Worm (Caenorhabditis elegans) whole organism, young adult: Measurements from ENCODE around the gene T05A12.3.

ENCODE experiments used
- B0019.2 ChIP-seq: fragments of 200-800 bp; sonication (Bioruptor generic); conservative IDR thresholded peaks from 2 replicates; pipeline ENCODE4 v1.3.6; 2022; ENCODE audit warnings: missing genetic modification reagents, missing genetic modification characterization, missing compliant biosample characterization
- B0336.3 ChIP-seq: fragments of 200-800 bp; sonication (Bioruptor generic); IDR thresholded peaks from 2 replicates; pipeline ENCODE4 v1.3.6; 2022; ENCODE audit warnings: missing genetic modification characterization, missing compliant biosample characterization
- F10E7.11 ChIP-seq: sonication (generic microtip); optimal IDR thresholded peaks from 2 replicates; lab custom pipeline; 2017; ENCODE audit warnings: mild to moderate bottlenecking, missing genetic modification characterization, moderate library complexity, missing compliant biosample characterization
- F23B12.7 ChIP-seq: sonication (generic microtip); optimal IDR thresholded peaks from 2 replicates; lab custom pipeline; 2017; ENCODE audit warnings: missing genetic modification characterization, mild to moderate bottlenecking, missing compliant biosample characterization, antibody characterized with exemption, moderate library complexity; ENCODE audit not compliant: insufficient read depth
- F55B11.4 ChIP-seq: sonication (generic microtip); optimal IDR thresholded peaks from 2 replicates; lab custom pipeline; 2016; ENCODE audit warnings: missing compliant biosample characterization, missing genetic modification characterization, borderline replicate concordance; ENCODE audit not compliant: insufficient read depth
- K12H6.12 ChIP-seq: fragments of 200-800 bp; sonication (Bioruptor generic); optimal IDR thresholded peaks from 2 replicates; lab custom pipeline; 2018; ENCODE audit warnings: mild to moderate bottlenecking, missing genetic modification characterization, missing compliant biosample characterization
- ZK185.1 ChIP-seq: sonication (generic microtip); optimal IDR thresholded peaks from 2 replicates; lab custom pipeline; 2016; ENCODE audit warnings: mild to moderate bottlenecking, missing genetic modification characterization, missing compliant biosample characterization; ENCODE audit not compliant: poor library complexity, severe bottlenecking
- atf-7 ChIP-seq: sonication (generic microtip); optimal IDR thresholded peaks from 2 replicates; lab custom pipeline; 2017; ENCODE audit warnings: mild to moderate bottlenecking, missing genetic modification characterization, missing compliant biosample characterization
- attf-5 ChIP-seq: fragments of 200-800 bp; sonication (Bioruptor generic); optimal IDR thresholded peaks from 2 replicates; lab custom pipeline; 2018; ENCODE audit warnings: mild to moderate bottlenecking, missing genetic modification characterization, missing compliant biosample characterization
- cebp-1 ChIP-seq, 2 experiments: fragments of 200-800 bp in 1 of 2; sonication (Bioruptor generic) in 1 of 2; sonication (generic microtip) in 1 of 2; IDR thresholded peaks in 1 of 2; optimal IDR thresholded peaks in 1 of 2; 2 replicates each; pipeline versions ENCODE4 v1.3.6 to Lab custom; 2017 to 2022; ENCODE audit warnings: missing compliant biosample characterization in 2 of 2, missing genetic modification characterization in 2 of 2, mild to moderate bottlenecking in 1 of 2, missing genetic modification reagents in 1 of 2, moderate library complexity in 1 of 2
- ceh-100 ChIP-seq: fragments of 200-800 bp; sonication (Bioruptor generic); IDR thresholded peaks from 2 replicates; pipeline ENCODE4 v1.3.6; 2022; ENCODE audit warnings: missing genetic modification reagents, missing genetic modification characterization, missing compliant biosample characterization
- ceh-79 ChIP-seq: sonication (generic microtip); optimal IDR thresholded peaks from 2 replicates; lab custom pipeline; 2017; ENCODE audit warnings: mild to moderate bottlenecking, missing genetic modification characterization, missing compliant biosample characterization
- ceh-91 ChIP-seq: fragments of 200-800 bp; sonication (Bioruptor generic); IDR thresholded peaks from 2 replicates; pipeline ENCODE4 v1.3.6; 2022; ENCODE audit warnings: missing genetic modification reagents, missing genetic modification characterization, missing compliant biosample characterization
- chd-7 ChIP-seq: sonication (generic microtip); optimal IDR thresholded peaks from 2 replicates; lab custom pipeline; 2016; ENCODE audit warnings: mild to moderate bottlenecking, missing genetic modification characterization, moderate library complexity, missing compliant biosample characterization
- die-1 ChIP-seq: sonication (generic microtip); optimal IDR thresholded peaks from 2 replicates; lab custom pipeline; 2016; ENCODE audit warnings: missing genotype, mild to moderate bottlenecking, missing genetic modification characterization, missing compliant biosample characterization
- efl-1 ChIP-seq: fragments of 150-350 bp; optimal IDR thresholded peaks from 2 replicates; lab custom pipeline; 2014; ENCODE audit warnings: missing biosample characterization, missing genetic modification reagents, missing genetic modification characterization
- egl-18 ChIP-seq: fragments of 200-800 bp; sonication (Bioruptor generic); IDR thresholded peaks from 2 replicates; pipeline ENCODE4 v1.3.6; 2022; ENCODE audit warnings: missing genetic modification reagents, missing genetic modification characterization, missing compliant biosample characterization
- ets-4 ChIP-seq: fragments of 200-800 bp; sonication (Bioruptor generic); optimal IDR thresholded peaks from 2 replicates; lab custom pipeline; 2018; ENCODE audit warnings: mild to moderate bottlenecking, missing genetic modification characterization, missing compliant biosample characterization
- fkh-3 ChIP-seq: sonication (generic microtip); optimal IDR thresholded peaks from 2 replicates; lab custom pipeline; 2016; ENCODE audit warnings: mild to moderate bottlenecking, missing genetic modification characterization, missing compliant biosample characterization
- gei-17 ChIP-seq: fragments of 200-800 bp; sonication (Bioruptor generic); optimal IDR thresholded peaks from 2 replicates; lab custom pipeline; 2018; ENCODE audit warnings: mild to moderate bottlenecking, missing genetic modification characterization, missing compliant biosample characterization
- hlh-26 ChIP-seq: fragments of 200-800 bp; sonication (Bioruptor generic); conservative IDR thresholded peaks from 2 replicates; pipeline ENCODE4 v1.3.6; 2022; ENCODE audit warnings: missing genetic modification reagents, missing genetic modification characterization, missing compliant biosample characterization
- hmg-1.2 ChIP-seq: fragments of 200-800 bp; sonication (Bioruptor generic); IDR thresholded peaks from 2 replicates; pipeline ENCODE4 v1.3.6; 2022; ENCODE audit warnings: missing genetic modification reagents, missing genetic modification characterization, missing compliant biosample characterization
- hmg-20 ChIP-seq: fragments of 200-800 bp; sonication (Bioruptor generic); IDR thresholded peaks from 2 replicates; pipeline ENCODE4 v1.3.6; 2022; ENCODE audit warnings: missing genetic modification reagents, missing genetic modification characterization, missing compliant biosample characterization
- hrde-1 ChIP-seq: sonication (generic microtip); optimal IDR thresholded peaks from 2 replicates; lab custom pipeline; 2016; ENCODE audit warnings: missing genetic modification characterization, mild to moderate bottlenecking, missing compliant biosample characterization, moderate library complexity, missing genotype, missing genetic modification reagents, borderline replicate concordance
- hsf-1 ChIP-seq: fragments of 200-800 bp; sonication (Bioruptor generic); IDR thresholded peaks from 2 replicates; pipeline ENCODE4 v1.3.6; 2022; ENCODE audit warnings: missing genetic modification reagents, missing genetic modification characterization, missing compliant biosample characterization
- let-526 ChIP-seq: fragments of 200-800 bp; sonication (Bioruptor generic); IDR thresholded peaks from 2 replicates; pipeline ENCODE4 v1.3.6; 2022; ENCODE audit warnings: missing genetic modification reagents, missing genetic modification characterization, missing compliant biosample characterization
- let-607 ChIP-seq, 2 experiments: fragments of 200-800 bp in 1 of 2; sonication (Bioruptor generic) in 1 of 2; sonication (generic microtip) in 1 of 2; optimal IDR thresholded peaks; 2 replicates each; lab custom pipeline; 2016 to 2018; ENCODE audit warnings: mild to moderate bottlenecking in 2 of 2, missing compliant biosample characterization in 2 of 2, missing genetic modification characterization in 2 of 2, moderate library complexity in 2 of 2, missing genotype in 1 of 2
- lin-26 ChIP-seq: fragments of 200-800 bp; sonication (Bioruptor generic); IDR thresholded peaks from 2 replicates; pipeline ENCODE4 v1.3.6; 2022; ENCODE audit warnings: missing genetic modification reagents, missing genetic modification characterization, missing compliant biosample characterization
- lin-35 ChIP-seq, 3 experiments: fragments of 150-350 bp in 2 of 3; sonication (generic microtip) in 1 of 3; optimal IDR thresholded peaks; 2 replicates each; lab custom pipeline; 2014 to 2018; ENCODE audit warnings: missing biosample characterization in 3 of 3, missing genetic modification characterization in 3 of 3, missing genetic modification reagents in 3 of 3
- lin-54 ChIP-seq: fragments of 200-800 bp; sonication (Bioruptor generic); optimal IDR thresholded peaks from 2 replicates; lab custom pipeline; 2018; ENCODE audit warnings: mild to moderate bottlenecking, missing genetic modification characterization, missing compliant biosample characterization
- lir-1 ChIP-seq: fragments of 200-800 bp; sonication (Bioruptor generic); conservative IDR thresholded peaks from 2 replicates; pipeline ENCODE4 v1.3.6; 2022; ENCODE audit warnings: missing genetic modification reagents, missing genetic modification characterization, missing compliant biosample characterization
- lsy-27 ChIP-seq: sonication (generic microtip); optimal IDR thresholded peaks from 2 replicates; lab custom pipeline; 2017; ENCODE audit warnings: missing genetic modification characterization, mild to moderate bottlenecking, missing compliant biosample characterization, antibody characterized with exemption, missing genotype, borderline replicate concordance; ENCODE audit not compliant: insufficient read depth
- madf-3 ChIP-seq: fragments of 200-800 bp; sonication (Bioruptor generic); IDR thresholded peaks from 2 replicates; pipeline ENCODE4 v1.3.6; 2022; ENCODE audit warnings: missing genetic modification reagents, missing genetic modification characterization, missing compliant biosample characterization
- madf-6 ChIP-seq: fragments of 200-800 bp; sonication (Bioruptor generic); IDR thresholded peaks from 2 replicates; pipeline ENCODE4 v1.3.6; 2022; ENCODE audit warnings: missing genetic modification reagents, missing genetic modification characterization, missing compliant biosample characterization
- madf-8 ChIP-seq: fragments of 200-800 bp; sonication (Bioruptor generic); conservative IDR thresholded peaks from 2 replicates; pipeline ENCODE4 v1.3.6; 2022; ENCODE audit warnings: missing genetic modification reagents, missing genetic modification characterization, missing compliant biosample characterization
- mel-28 ChIP-seq: sonication (generic microtip); optimal IDR thresholded peaks from 2 replicates; lab custom pipeline; 2016; ENCODE audit warnings: borderline replicate concordance, mild to moderate bottlenecking, missing genetic modification characterization, missing compliant biosample characterization
- nfya-2 ChIP-seq: fragments of 200-800 bp; sonication (Bioruptor generic); IDR thresholded peaks from 2 replicates; pipeline ENCODE4 v1.3.6; 2022; ENCODE audit warnings: missing genetic modification reagents, missing genetic modification characterization, missing compliant biosample characterization
- nhr-27 ChIP-seq: fragments of 200-800 bp; sonication (Bioruptor generic); optimal IDR thresholded peaks from 2 replicates; lab custom pipeline; 2018; ENCODE audit warnings: mild to moderate bottlenecking, missing genetic modification characterization, moderate library complexity, missing compliant biosample characterization
- pbrm-1 ChIP-seq: fragments of 200-800 bp; sonication (Bioruptor generic); IDR thresholded peaks from 2 replicates; pipeline ENCODE4 v1.3.6; 2022; ENCODE audit warnings: missing genetic modification reagents, missing genetic modification characterization, missing compliant biosample characterization
- rcor-1 ChIP-seq: fragments of 200-800 bp; sonication (Bioruptor generic); IDR thresholded peaks from 2 replicates; pipeline ENCODE4 v1.3.6; 2022; ENCODE audit warnings: missing genetic modification reagents, missing genetic modification characterization, missing compliant biosample characterization
- sea-2 ChIP-seq: fragments of 200-800 bp; sonication (Bioruptor generic); IDR thresholded peaks from 2 replicates; pipeline ENCODE4 v1.3.6; 2022; ENCODE audit warnings: missing genetic modification characterization, missing compliant biosample characterization
- tlf-1 ChIP-seq: fragments of 200-800 bp; sonication (Bioruptor generic); optimal IDR thresholded peaks from 2 replicates; lab custom pipeline; 2018; ENCODE audit warnings: mild to moderate bottlenecking, missing genetic modification characterization, missing compliant biosample characterization
- zfh-2 ChIP-seq: fragments of 200-800 bp; sonication (Bioruptor generic); conservative IDR thresholded peaks from 2 replicates; pipeline ENCODE4 v1.3.6; 2022; ENCODE audit warnings: missing genetic modification reagents, missing genetic modification characterization, missing compliant biosample characterization
- zim-3 ChIP-seq: sonication (generic microtip); optimal IDR thresholded peaks from 2 replicates; lab custom pipeline; 2017; ENCODE audit warnings: mild to moderate bottlenecking, missing genetic modification characterization, moderate library complexity, missing compliant biosample characterization
- ztf-22 ChIP-seq: fragments of 200-800 bp; sonication (Bioruptor generic); optimal IDR thresholded peaks from 2 replicates; lab custom pipeline; 2018; ENCODE audit warnings: mild to moderate bottlenecking, missing genetic modification characterization, moderate library complexity, missing compliant biosample characterization
- ztf-25 ChIP-seq: fragments of 200-800 bp; sonication (Bioruptor generic); IDR thresholded peaks from 2 replicates; pipeline ENCODE4 v1.3.6; 2022; ENCODE audit warnings: missing genetic modification reagents, missing genetic modification characterization, missing compliant biosample characterization
- ztf-26 ChIP-seq: sonication (generic microtip); optimal IDR thresholded peaks from 2 replicates; lab custom pipeline; 2017; ENCODE audit warnings: missing genetic modification characterization, missing compliant biosample characterization

T05A12.3 gene

DNA sequence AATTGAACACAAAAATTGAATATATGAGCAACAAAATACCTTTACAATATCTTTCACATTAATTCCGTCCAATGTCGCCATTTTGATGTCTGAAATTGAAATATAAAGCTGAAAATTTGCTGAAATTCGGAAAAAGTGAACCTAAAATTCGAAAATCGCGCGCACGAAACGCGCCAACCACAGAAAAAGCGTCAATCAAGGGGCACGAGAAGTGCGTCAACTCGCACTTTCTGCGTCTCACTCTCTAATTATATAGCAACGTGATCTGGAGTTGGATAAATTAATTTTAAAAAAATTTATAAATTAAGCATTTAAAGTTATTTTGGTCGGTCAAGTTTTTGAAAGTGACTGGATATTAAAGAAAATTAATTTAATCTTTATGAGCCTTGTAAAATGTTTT is 31.9 kb upstream of the T05A12.3 start, which contains the start of gene ruvb-2 (continued):
- peak; percentile 70; the same call in 1 of the 2 replicates for TF ChIP-seq pbrm-1 (GFP tag; lab: Robert Waterston, UW)
- TF ChIP-seq B0019.2 (GFP tag; lab: Robert Waterston, UW): no peak
- no peak for TF ChIP-seq hsf-1 (GFP tag; lab: Robert Waterston, UW)
- no peak for TF ChIP-seq ztf-25 (GFP tag; lab: Robert Waterston, UW)
- TF ChIP-seq mel-28 (tag; lab: Kevin White, UChicago): no peak
- TF ChIP-seq chd-7 (tag; lab: Kevin White, UChicago): no peak
- no peak for TF ChIP-seq hlh-26 (GFP tag; lab: Robert Waterston, UW)
- TF ChIP-seq hrde-1 (tag; lab: Kevin White, UChicago): no peak
- peak in 1 of 2 experiments; percentile 26 for TF ChIP-seq let-607 (tag; optimal IDR thresholded peaks at IDR 0.05; lab: Kevin White, UChicago)
- TF ChIP-seq nhr-27: no peak
- no peak for TF ChIP-seq gei-17 (GFP tag; lab: Kevin White, UChicago)
- peak; percentile 22 for TF ChIP-seq K12H6.12 (tag; lab: Kevin White, UChicago)
- TF ChIP-seq hmg-1.2 (GFP tag; lab: Robert Waterston, UW): peak; percentile 57
- TF ChIP-seq cebp-1 (GFP tag; IDR thresholded peaks at IDR 0.05; lab: Robert Waterston, UW): no peak
- no peak for TF ChIP-seq cebp-1 (tag; optimal IDR thresholded peaks at IDR 0.05; lab: Kevin White, UChicago)
- peak; percentile 91 for TF ChIP-seq lin-54 (GFP tag; lab: Kevin White, UChicago)
- TF ChIP-seq lsy-27 (tag; lab: Kevin White, UChicago): no peak
- peak; percentile 52 for TF ChIP-seq ZK185.1 (tag; lab: Kevin White, UChicago)
- no peak for TF ChIP-seq ceh-79
- peak in 1 of 3 experiments; percentile 81 for TF ChIP-seq lin-35 (GFP tag; optimal IDR thresholded peaks at IDR 0.05; lab: Kevin White, UChicago)
- TF ChIP-seq ets-4 (GFP tag; lab: Kevin White, UChicago): no peak
- no peak for TF ChIP-seq atf-7 (tag; lab: Kevin White, UChicago)
- no peak for TF ChIP-seq zim-3 (tag; lab: Kevin White, UChicago)
- no peak for TF ChIP-seq fkh-3 (tag; lab: Kevin White, UChicago)
- peak; percentile 36 for TF ChIP-seq ceh-91 (GFP tag; lab: Robert Waterston, UW)
- no peak for TF ChIP-seq madf-3
- no peak for TF ChIP-seq die-1
- TF ChIP-seq ztf-26: peak; percentile 17
- TF ChIP-seq nfya-2 (GFP tag; lab: Robert Waterston, UW): no peak
- TF ChIP-seq madf-8 (GFP tag; lab: Robert Waterston, UW): no peak; the same call in 1 of the 2 replicates
- TF ChIP-seq ztf-22: no peak
- TF ChIP-seq hmg-20 (GFP tag; lab: Robert Waterston, UW): no peak
- TF ChIP-seq efl-1 (GFP tag; lab: Kevin White, UChicago): peak; percentile 58
- TF ChIP-seq ceh-100 (GFP tag; lab: Robert Waterston, UW): peak; percentile 26; the same call in 1 of the 2 replicates
- TF ChIP-seq lin-26 (GFP tag; lab: Robert Waterston, UW): no peak
- peak; percentile 71 for TF ChIP-seq F23B12.7 (tag; lab: Kevin White, UChicago)
- TF ChIP-seq rcor-1 (GFP tag; lab: Robert Waterston, UW): peak; percentile 72
- no peak for TF ChIP-seq F10E7.11 (tag; lab: Kevin White, UChicago)
- peak; percentile 53 for TF ChIP-seq tlf-1 (GFP tag; lab: Kevin White, UChicago)
- TF ChIP-seq egl-18 (GFP tag; lab: Robert Waterston, UW): no peak
- no peak for TF ChIP-seq sea-2 (GFP tag; lab: Robert Waterston, UW)
- no peak for TF ChIP-seq zfh-2 (GFP tag; lab: Robert Waterston, UW)
- TF ChIP-seq let-526 (GFP tag; lab: Robert Waterston, UW): no peak
- TF ChIP-seq attf-5 (GFP tag; lab: Kevin White, UChicago): peak; percentile 97
- TF ChIP-seq F55B11.4: no peak
- no peak; the same call in 1 of the 2 replicates for TF ChIP-seq B0336.3 (GFP tag; lab: Robert Waterston, UW)
- 0 out of 2 replicates have a peak, but pooled peaks have one; percentile 31 for TF ChIP-seq lir-1 (GFP tag; lab: Robert Waterston, UW)
- no peak; the same call in 1 of the 2 replicates for TF ChIP-seq madf-6 (GFP tag; lab: Robert Waterston, UW)
